Fruit fly (Drosophila melanogaster) whole organism, embryonic: ENCODE measurements around the gene pnt.
A peak's percentile ranks its signal among the peaks of the same experiment; 100 is the strongest.

Source experiments
- BEAF-32 ChIP-seq: fragments of 200-800 bp; sonication (Bioruptor generic); optimal IDR thresholded peaks from 3 replicates; lab custom pipeline; 2017; ENCODE audit warnings: missing biosample characterization, missing genetic modification characterization, mild to moderate bottlenecking, moderate library complexity, missing genetic modification reagents
- CG10979 ChIP-seq: fragments of 200-800 bp; sonication (Bioruptor generic); optimal IDR thresholded peaks from 2 replicates; lab custom pipeline; 2018; ENCODE audit warnings: missing biosample characterization, mild to moderate bottlenecking, missing genetic modification characterization, moderate library complexity
- CG1233 ChIP-seq: fragments of 200-800 bp; sonication (Bioruptor generic); optimal IDR thresholded peaks from 4 replicates; lab custom pipeline; 2018; ENCODE audit warnings: missing biosample characterization, mild to moderate bottlenecking, missing genetic modification characterization
- CG14441 ChIP-seq: fragments of 200-800 bp; sonication (Bioruptor generic); IDR thresholded peaks from 2 replicates; pipeline ENCODE4 v1.3.6; 2022; ENCODE audit warnings: missing biosample characterization, missing genetic modification characterization
- CG15514 ChIP-seq: fragments of 200-800 bp; sonication (Bioruptor generic); optimal IDR thresholded peaks from 3 replicates; lab custom pipeline; 2017; ENCODE audit warnings: missing biosample characterization, missing genetic modification characterization, mild to moderate bottlenecking, moderate library complexity, missing genetic modification reagents
- CG3407 ChIP-seq: fragments of 200-800 bp; sonication (Bioruptor generic); optimal IDR thresholded peaks from 2 replicates; lab custom pipeline; 2018; ENCODE audit warnings: missing biosample characterization, mild to moderate bottlenecking, missing genetic modification characterization
- CG4328 ChIP-seq: fragments of 200-800 bp; sonication (Bioruptor generic); optimal IDR thresholded peaks from 3 replicates; lab custom pipeline; 2017; ENCODE audit warnings: missing biosample characterization, missing genetic modification reagents, missing genetic modification characterization
- CG4360 ChIP-seq: fragments of 200-800 bp; sonication (Bioruptor generic); IDR thresholded peaks from 2 replicates; pipeline ENCODE4 v1.3.6; 2022; ENCODE audit warnings: missing biosample characterization, missing genetic modification characterization
- CG5953 ChIP-seq: fragments of 200-800 bp; sonication (Bioruptor generic); IDR thresholded peaks from 2 replicates; pipeline ENCODE4 v1.3.6; 2022; ENCODE audit warnings: missing biosample characterization, missing genetic modification characterization
- CG6175 ChIP-seq: fragments of 200-800 bp; sonication (Bioruptor generic); IDR thresholded peaks from 3 replicates; pipeline ENCODE4 v1.3.6; 2022; ENCODE audit warnings: missing biosample characterization, missing genetic modification characterization
- CG6654 ChIP-seq: fragments of 200-800 bp; sonication (Bioruptor generic); optimal IDR thresholded peaks from 2 replicates; lab custom pipeline; 2017; ENCODE audit warnings: missing biosample characterization, mild to moderate bottlenecking, missing genetic modification characterization
- CG6791 ChIP-seq: fragments of 200-800 bp; sonication (Bioruptor generic); IDR thresholded peaks from 3 replicates; pipeline ENCODE4 v1.3.6; 2022; ENCODE audit warnings: missing biosample characterization, missing genetic modification characterization; ENCODE audit not compliant: partially characterized antibody
- CG7963 ChIP-seq: fragments of 200-800 bp; sonication (Bioruptor generic); IDR thresholded peaks from 3 replicates; pipeline ENCODE4 v1.3.6; 2022; ENCODE audit warnings: missing biosample characterization, missing genetic modification characterization; ENCODE audit not compliant: partially characterized antibody
- CG9817 ChIP-seq: fragments of 200-800 bp; sonication (Bioruptor generic); optimal IDR thresholded peaks from 2 replicates; lab custom pipeline; 2018; ENCODE audit warnings: missing biosample characterization, mild to moderate bottlenecking, missing genetic modification characterization, moderate library complexity
- CG9876 ChIP-seq: fragments of 200-800 bp; sonication (Bioruptor generic); optimal IDR thresholded peaks from 2 replicates; lab custom pipeline; 2016; ENCODE audit warnings: missing biosample characterization, missing genetic modification characterization
- CG9932 ChIP-seq: fragments of 200-800 bp; sonication (Bioruptor generic); IDR thresholded peaks from 2 replicates; pipeline ENCODE4 v1.3.6; 2022; ENCODE audit warnings: missing biosample characterization, missing genetic modification characterization
- D19A ChIP-seq: fragments of 200-800 bp; optimal IDR thresholded peaks from 3 replicates; lab custom pipeline; 2019; ENCODE audit warnings: missing biosample characterization, mild to moderate bottlenecking, missing genetic modification characterization, moderate library complexity
- Dp ChIP-seq: fragments of 200-800 bp; sonication (Bioruptor generic); optimal IDR thresholded peaks from 2 replicates; lab custom pipeline; 2018; ENCODE audit warnings: missing biosample characterization, mild to moderate bottlenecking, missing genetic modification characterization, moderate library complexity
- Eip74EF ChIP-seq, 2 experiments: fragments of 200-800 bp in 1 of 2; fragments of >200 bp in 1 of 2; sonication (Bioruptor generic) in 1 of 2; optimal IDR thresholded peaks; 2 replicates each; lab custom pipeline; 2017 to 2019; ENCODE audit warnings: missing biosample characterization in 2 of 2, missing genetic modification characterization in 2 of 2, mild to moderate bottlenecking in 1 of 2, moderate library complexity in 1 of 2
- Fer1 ChIP-seq: fragments of 200-800 bp; sonication (Bioruptor generic); optimal IDR thresholded peaks from 2 replicates; lab custom pipeline; 2017; ENCODE audit warnings: missing biosample characterization, mild to moderate bottlenecking, missing genetic modification characterization
- Gsc ChIP-seq: fragments of 200-800 bp; sonication (Bioruptor generic); IDR thresholded peaks from 2 replicates; pipeline ENCODE4 v1.3.6; 2022; ENCODE audit warnings: missing biosample characterization, missing genetic modification characterization
- H2.0 ChIP-seq: fragments of 200-800 bp; sonication (Bioruptor generic); IDR thresholded peaks from 2 replicates; pipeline ENCODE4 v1.3.6; 2022; ENCODE audit warnings: missing biosample characterization, missing genetic modification characterization
- HLH4C ChIP-seq: fragments of 200-800 bp; sonication (Bioruptor generic); IDR thresholded peaks from 3 replicates; pipeline ENCODE4 v1.3.6; 2022; ENCODE audit warnings: missing biosample characterization, missing genetic modification characterization; ENCODE audit not compliant: partially characterized antibody
- Lpt ChIP-seq: fragments of >200 bp; optimal IDR thresholded peaks from 2 replicates; lab custom pipeline; 2018; ENCODE audit warnings: missing biosample characterization, missing genetic modification characterization
- NC2β ChIP-seq: fragments of 200-800 bp; sonication (Bioruptor generic); optimal IDR thresholded peaks from 2 replicates; lab custom pipeline; 2016; ENCODE audit warnings: missing biosample characterization, missing genetic modification characterization
- Scr ChIP-seq: fragments of 200-800 bp; sonication (Bioruptor generic); IDR thresholded peaks from 2 replicates; pipeline ENCODE4 v1.3.6; 2022; ENCODE audit warnings: missing biosample characterization, missing genetic modification characterization; ENCODE audit not compliant: partially characterized antibody
- ab ChIP-seq: fragments of 200-800 bp; sonication (Bioruptor generic); optimal IDR thresholded peaks from 2 replicates; lab custom pipeline; 2016; ENCODE audit warnings: missing biosample characterization, missing genetic modification characterization
- bsh ChIP-seq, 2 experiments: fragments of 200-800 bp; sonication (Bioruptor generic); optimal IDR thresholded peaks; 2 replicates each; lab custom pipeline; 2017 to 2018; ENCODE audit warnings: mild to moderate bottlenecking in 2 of 2, missing biosample characterization in 2 of 2, missing genetic modification characterization in 2 of 2, moderate library complexity in 1 of 2
- chn ChIP-seq: fragments of 200-800 bp; sonication (Bioruptor generic); optimal IDR thresholded peaks from 2 replicates; lab custom pipeline; 2016; ENCODE audit warnings: missing biosample characterization, missing genetic modification characterization
- ci ChIP-seq: fragments of 200-800 bp; sonication (Bioruptor generic); IDR thresholded peaks from 3 replicates; pipeline ENCODE4 v1.3.6; 2022; ENCODE audit warnings: missing biosample characterization, missing genetic modification characterization
- crp ChIP-seq, 2 experiments: fragments of 200-800 bp; sonication (Bioruptor generic); optimal IDR thresholded peaks; 2 replicates in 1 of 2; 3 replicates in 1 of 2; lab custom pipeline; 2017; ENCODE audit warnings: missing biosample characterization in 2 of 2, missing genetic modification characterization in 2 of 2, mild to moderate bottlenecking in 1 of 2, moderate library complexity in 1 of 2
- dati ChIP-seq: fragments of 200-800 bp; sonication (Bioruptor generic); IDR thresholded peaks from 2 replicates; pipeline ENCODE4 v1.3.6; 2022; ENCODE audit warnings: missing biosample characterization, missing genetic modification characterization
- dm ChIP-seq: fragments of 200-800 bp; sonication (Bioruptor generic); optimal IDR thresholded peaks from 3 replicates; lab custom pipeline; 2016; ENCODE audit warnings: missing biosample characterization, missing genetic modification characterization
- dmrt99B ChIP-seq: fragments of 200-800 bp; sonication (Bioruptor generic); optimal IDR thresholded peaks from 2 replicates; lab custom pipeline; 2018; ENCODE audit warnings: missing biosample characterization, mild to moderate bottlenecking, missing genetic modification characterization, moderate library complexity
- dysf ChIP-seq: fragments of 200-800 bp; sonication (Bioruptor generic); IDR thresholded peaks from 3 replicates; pipeline ENCODE4 v1.3.6; 2022; ENCODE audit warnings: missing biosample characterization, missing genetic modification characterization
- fd64A ChIP-seq: fragments of 200-800 bp; sonication (Bioruptor generic); optimal IDR thresholded peaks from 3 replicates; lab custom pipeline; 2018; ENCODE audit warnings: missing biosample characterization, mild to moderate bottlenecking, missing genetic modification characterization
- fd96Cb ChIP-seq: fragments of 200-800 bp; sonication (Bioruptor generic); optimal IDR thresholded peaks from 2 replicates; lab custom pipeline; 2018; ENCODE audit warnings: missing biosample characterization, mild to moderate bottlenecking, missing genetic modification characterization, moderate library complexity
- gro ChIP-seq: fragments of 200-800 bp; sonication (Bioruptor generic); optimal IDR thresholded peaks from 2 replicates; lab custom pipeline; 2016; ENCODE audit warnings: missing biosample characterization, missing genetic modification characterization
- inv ChIP-seq: fragments of 200-800 bp; sonication (Bioruptor generic); IDR thresholded peaks from 2 replicates; pipeline ENCODE4 v1.3.6; 2022; ENCODE audit warnings: missing biosample characterization, missing genetic modification characterization; ENCODE audit not compliant: partially characterized antibody
- lilli ChIP-seq: fragments of 200-800 bp; sonication (Bioruptor generic); optimal IDR thresholded peaks from 3 replicates; lab custom pipeline; 2016; ENCODE audit warnings: missing biosample characterization, missing genetic modification characterization
- luna ChIP-seq: fragments of 200-800 bp; sonication (Bioruptor generic); optimal IDR thresholded peaks from 2 replicates; lab custom pipeline; 2016; ENCODE audit warnings: missing biosample characterization, missing genetic modification characterization
- otp ChIP-seq: fragments of 200-800 bp; sonication (Bioruptor generic); IDR thresholded peaks from 3 replicates; pipeline ENCODE4, ENCODE4 v1.3.6; 2022; ENCODE audit warnings: missing biosample characterization, missing genetic modification characterization
- p53 ChIP-seq: fragments of 200-800 bp; sonication (Bioruptor generic); optimal IDR thresholded peaks from 2 replicates; lab custom pipeline; 2016; ENCODE audit warnings: missing biosample characterization, missing genetic modification characterization
- pho ChIP-seq: fragments of 200-800 bp; sonication (Bioruptor generic); optimal IDR thresholded peaks from 2 replicates; lab custom pipeline; 2016; ENCODE audit warnings: missing biosample characterization, missing genetic modification characterization
- prd ChIP-seq, 3 experiments: fragments of >200 bp in 2 of 3; fragments of 200-800 bp in 1 of 3; sonication (Bioruptor generic) in 1 of 3; optimal IDR thresholded peaks in 2 of 3; IDR thresholded peaks in 1 of 3; 2 replicates in 2 of 3; 3 replicates in 1 of 3; pipeline versions ENCODE4 v1.3.6 to Lab custom; 2017 to 2022; ENCODE audit warnings: missing biosample characterization in 1 of 3, missing genetic modification characterization in 1 of 3
- pzg ChIP-seq: fragments of 200-800 bp; sonication (Bioruptor generic); optimal IDR thresholded peaks from 3 replicates; lab custom pipeline; 2018; ENCODE audit warnings: missing biosample characterization, mild to moderate bottlenecking, missing genetic modification characterization, moderate library complexity
- stc ChIP-seq: fragments of 200-800 bp; sonication (Bioruptor generic); IDR thresholded peaks from 2 replicates; pipeline ENCODE4 v1.3.6; 2022; ENCODE audit warnings: missing biosample characterization, missing genetic modification characterization
- tgo ChIP-seq: fragments of 200-800 bp; sonication (Bioruptor generic); IDR thresholded peaks from 3 replicates; pipeline ENCODE4 v1.3.6; 2022; ENCODE audit warnings: missing biosample characterization, missing genetic modification characterization
- wor ChIP-seq: fragments of 200-800 bp; sonication (Bioruptor generic); IDR thresholded peaks from 2 replicates; pipeline ENCODE4 v1.3.6; 2022; ENCODE audit warnings: missing biosample characterization, missing genetic modification characterization

Gene pnt

dm6 chr3R:23257986-23258427 is 88.0 kb downstream of the pnt start, which contains the start of the genes wda and Pex11c (continued):
- TF ChIP-seq dmrt99B (tag; lab: Kevin White, UChicago) (peak; percentile 86), CG3407 (peak; percentile 82), CG9932 (GFP tag; lab: Robert Waterston, UW) (no peak; the same call in none of the 2 replicates), pzg (GFP tag; lab: Kevin White, UChicago) (peak; percentile 37), H2.0 (GFP tag; lab: Robert Waterston, UW) (peak; percentile 79), CG15514 (GFP tag; lab: Kevin White, UChicago) (peak; percentile 67), CG6791 (GFP tag; lab: Robert Waterston, UW) (no peak; the same call in 2 of the 3 replicates), CG6175 (no peak; the same call in 2 of the 3 replicates), lilli (GFP tag; lab: Kevin White, UChicago) (peak; percentile 77), dm (GFP tag; lab: Kevin White, UChicago) (no peak), D19A (peak; percentile 79), fd64A (GFP tag; lab: Kevin White, UChicago) (no peak), wor (GFP tag; lab: Robert Waterston, UW) (peak; percentile 72), otp (GFP tag; lab: Robert Waterston, UW) (peak; percentile 68; the same call in 1 of the 3 replicates), CG9817 (tag; lab: Kevin White, UChicago) (peak; percentile 87), prd (optimal IDR thresholded peaks at IDR 0.05; lab: Kevin White, UChicago) (no peak), prd (GFP tag; IDR thresholded peaks at IDR 0.05; lab: Robert Waterston, UW) (no peak; the same call in 1 of the 3 replicates), NC2β (GFP tag; lab: Kevin White, UChicago) (peak; percentile 19), gro (GFP tag; lab: Kevin White, UChicago) (no peak), bsh (GFP tag; optimal IDR thresholded peaks at IDR 0.05; lab: Kevin White, UChicago) (peak in 1 of 2 experiments; percentile 93), ci (peak; percentile 78; the same call in 2 of the 3 replicates), Fer1 (GFP tag; lab: Kevin White, UChicago) (peak; percentile 77), Lpt (GFP tag; lab: Kevin White, UChicago) (no peak), dati (no peak), Gsc (GFP tag; lab: Robert Waterston, UW) (no peak), Dp (GFP tag; lab: Kevin White, UChicago) (peak; percentile 34), CG5953 (GFP tag; lab: Robert Waterston, UW) (peak; percentile 68), CG7963 (no peak), stc (GFP tag; lab: Robert Waterston, UW) (peak; percentile 83), CG4360 (peak; percentile 67), dysf (GFP tag; lab: Robert Waterston, UW) (peak; percentile 90), CG6654 (GFP tag; lab: Kevin White, UChicago) (no peak), CG14441 (peak; percentile 82), crp (GFP tag; optimal IDR thresholded peaks at IDR 0.05; lab: Kevin White, UChicago) (peak; percentile 88 to 95), p53 (GFP tag; lab: Kevin White, UChicago) (no peak), ab (GFP tag; lab: Kevin White, UChicago) (no peak), CG1233 (GFP tag; lab: Kevin White, UChicago) (peak; percentile 69), Eip74EF (GFP tag; optimal IDR thresholded peaks at IDR 0.05; lab: Kevin White, UChicago) (peak in 1 of 2 experiments; percentile 38), pho (GFP tag; lab: Kevin White, UChicago) (no peak), Scr (GFP tag; lab: Robert Waterston, UW) (peak; percentile 74), CG9876 (GFP tag; lab: Kevin White, UChicago) (no peak), fd96Cb (peak; percentile 79), luna (no peak), HLH4C (GFP tag; lab: Robert Waterston, UW) (peak; percentile 61; the same call in 1 of the 3 replicates), CG10979 (tag; lab: Kevin White, UChicago) (peak; percentile 90), chn (GFP tag; lab: Kevin White, UChicago) (peak; percentile 29), BEAF-32 (GFP tag; lab: Kevin White, UChicago) (peak; percentile 69), tgo (GFP tag; lab: Robert Waterston, UW) (peak; percentile 96), inv (peak; percentile 59; the same call in 1 of the 2 replicates), CG4328 (GFP tag; lab: Kevin White, UChicago) (peak; percentile 55)
